Fruit fly (Drosophila melanogaster) whole organism, prepupa: ENCODE results near the gene CG12620.

Experiments used
- Blimp-1 ChIP-seq: fragments of 200-800 bp; sonication (Bioruptor generic); optimal IDR thresholded peaks from 3 replicates; lab custom pipeline; 2017; ENCODE audit warnings: missing biosample characterization, missing genetic modification characterization, mild to moderate bottlenecking, moderate library complexity, missing genetic modification reagents
- CG11762 ChIP-seq: fragments of 200-800 bp; sonication (Bioruptor generic); optimal IDR thresholded peaks from 3 replicates; lab custom pipeline; 2016; ENCODE audit warnings: missing biosample characterization, missing genetic modification characterization; ENCODE audit not compliant: insufficient read depth
- fd85E ChIP-seq: fragments of 200-800 bp; sonication (Bioruptor generic); optimal IDR thresholded peaks from 3 replicates; lab custom pipeline; 2016; ENCODE audit warnings: missing biosample characterization, missing genetic modification characterization

- TF ChIP-seq Blimp-1 (GFP tag; lab: Kevin White, UChicago) = no peak
- TF ChIP-seq fd85E (GFP tag; lab: Kevin White, UChicago) = no peak
- TF ChIP-seq CG11762 (GFP tag; lab: Kevin White, UChicago) = no peak
These were observed 38.4 kb downstream of the CG12620 start, which contains the start of gene CG31784 for dm6 chr2L:17125861-17126260.
